Fruit fly (Drosophila melanogaster): ENCODE measurements around the gene fmt.
"Not testable (repeated sequence)": the region's sequence is repeated elsewhere in the genome, so short reads cannot be mapped to it uniquely, and the experiment has no call there.

Gene fmt

DNA sequence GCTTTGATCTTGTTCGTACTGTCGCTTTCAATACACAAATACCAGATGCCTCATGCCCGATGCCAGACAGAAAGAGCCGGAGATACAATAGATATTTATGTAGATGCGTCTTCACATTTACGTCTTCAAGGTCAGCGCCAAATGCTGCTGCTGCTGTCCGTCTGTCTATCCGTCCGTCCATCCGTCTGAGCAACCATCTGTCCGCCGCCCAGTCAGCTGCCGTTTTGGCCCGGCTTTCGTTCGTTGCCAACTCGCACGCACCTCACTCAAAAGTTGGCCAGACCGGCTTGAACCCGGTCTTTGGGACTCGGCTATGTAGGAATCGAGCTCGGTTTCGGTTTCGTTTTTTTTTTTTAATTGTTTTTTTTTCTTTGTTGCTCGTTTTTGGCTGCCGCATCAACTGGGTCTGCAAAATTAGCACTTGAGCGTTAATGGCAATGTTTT, 18.7 kb downstream of the fmt start (continued):
- TF ChIP-seq CG7368 (GFP tag; optimal IDR thresholded peaks at IDR 0.05), result peak; percentile 51
- no peak for TF ChIP-seq CG32006 (GFP tag; optimal IDR thresholded peaks at IDR 0.05)
- peak; percentile 16 for TF ChIP-seq Blimp-1 (GFP tag; optimal IDR thresholded peaks at IDR 0.05)
- TF ChIP-seq Eip75B (GFP tag; optimal IDR thresholded peaks at IDR 0.05), result peak; percentile 53
- no peak for TF ChIP-seq esn (GFP tag; optimal IDR thresholded peaks at IDR 0.05)
- peak; percentile 57 for TF ChIP-seq CG1621 (tag; optimal IDR thresholded peaks at IDR 0.05)
- TF ChIP-seq Hr4 (GFP tag; optimal IDR thresholded peaks at IDR 0.05), result no peak
- TF ChIP-seq Ets96B (tag; optimal IDR thresholded peaks at IDR 0.05), result peak; percentile 37
- peak; percentile 15 for TF ChIP-seq pdm3 (GFP tag; optimal IDR thresholded peaks at IDR 0.05)
- peak; percentile 12 for TF ChIP-seq CG6792 (GFP tag; optimal IDR thresholded peaks at IDR 0.05)
- no peak for TF ChIP-seq lz (GFP tag; optimal IDR thresholded peaks at IDR 0.05)
- no peak for TF ChIP-seq CG10631 (GFP tag; optimal IDR thresholded peaks at IDR 0.05)
- TF ChIP-seq CG11294 (GFP tag; IDR thresholded peaks at IDR 0.05), result no peak
- peak; percentile 63 for TF ChIP-seq CG16779 (tag; optimal IDR thresholded peaks at IDR 0.05)
- peak; percentile 84 for TF ChIP-seq eg (GFP tag; IDR thresholded peaks at IDR 0.05)
- TF ChIP-seq topi (GFP tag; optimal IDR thresholded peaks at IDR 0.05), result no peak
- TF ChIP-seq dsx (GFP tag; optimal IDR thresholded peaks at IDR 0.05; ENCODE audit: poor library complexity, severe bottlenecking), result peak; percentile 62
- TF ChIP-seq salr (GFP tag; optimal IDR thresholded peaks at IDR 0.05), result no peak
- TF ChIP-seq fkh (GFP tag; optimal IDR thresholded peaks at IDR 0.05), result no peak
- TF ChIP-seq CG6854 (GFP tag; optimal IDR thresholded peaks at IDR 0.05), result no peak
- TF ChIP-seq Sox102F (GFP tag; optimal IDR thresholded peaks at IDR 0.05), result no peak
- TF ChIP-seq svp (GFP tag), result no peak
- TF ChIP-seq CG6808 (GFP tag; optimal IDR thresholded peaks at IDR 0.05), result peak; percentile 86
- TF ChIP-seq CG6276 (GFP tag; optimal IDR thresholded peaks at IDR 0.05), result peak; percentile 76
- TF ChIP-seq CG8319 (GFP tag; optimal IDR thresholded peaks at IDR 0.05), result no peak
- TF ChIP-seq CG3919 (GFP tag; optimal IDR thresholded peaks at IDR 0.05), result peak; percentile 37
- TF ChIP-seq Ets21C (GFP tag; optimal IDR thresholded peaks at IDR 0.05), result no peak

dm6 chr3L:6152531-6152930, 21.1 kb downstream of the fmt start, which contains the start of gene Acp65Aa:
TSS of gene Acp65Aa (minus strand) at chr3L:6152745.
- TF ChIP-seq fd59A (GFP tag; optimal IDR thresholded peaks at IDR 0.05) (no peak), ss (GFP tag; optimal IDR thresholded peaks at IDR 0.05) (no peak), CG31627 (GFP tag; optimal IDR thresholded peaks at IDR 0.05) (no peak), Ets96B (tag; optimal IDR thresholded peaks at IDR 0.05) (no peak), CG8632 (GFP tag; optimal IDR thresholded peaks at IDR 0.05) (no peak), CG6163 (GFP tag; IDR thresholded peaks at IDR 0.05) (no peak), CG6854 (GFP tag; optimal IDR thresholded peaks at IDR 0.05) (no peak)

dm6 chr3L:6150757-6151354, 22.8 kb downstream of the fmt start, which contains the start of the genes Cpr65Ax2 and Lcp65Aa:
TSS of gene Cpr65Ax2 (minus strand) at chr3L:6150857.
TSS of gene Lcp65Aa (plus strand) at chr3L:6151304.
- TF ChIP-seq svp (GFP tag); Hr39 (GFP tag; optimal IDR thresholded peaks at IDR 0.05); acj6 (GFP tag; optimal IDR thresholded peaks at IDR 0.05): not testable (repeated sequence)

- TF ChIP-seq eg (GFP tag; IDR thresholded peaks at IDR 0.05); CG8119 (GFP tag; IDR thresholded peaks at IDR 0.05); CG34406 (GFP tag; optimal IDR thresholded peaks at IDR 0.05): not testable (repeated sequence)
Observed at dm6 chr3L:6149248-6149647, 24.4 kb downstream of the fmt start, which contains the start of gene Lcp65Ab1. TSS of gene Lcp65Ab1 (plus strand) at chr3L:6149548.

All from whole organism, prepupa.